Worm (Caenorhabditis elegans) whole organism, L4 larva: ENCODE measurements around the gene K11H12.8.

Source experiments
- F10B5.3 ChIP-seq: sonication (generic microtip); optimal IDR thresholded peaks from 2 replicates; lab custom pipeline; 2016; ENCODE audit warnings: mild to moderate bottlenecking, missing genetic modification characterization, missing compliant biosample characterization
- Y5F2A.4 ChIP-seq: fragments of 200-800 bp; sonication (Bioruptor generic); optimal IDR thresholded peaks from 2 replicates; lab custom pipeline; 2018; ENCODE audit warnings: mild to moderate bottlenecking, missing genetic modification characterization, missing compliant biosample characterization
- aha-1 ChIP-seq: fragments of 150-350 bp; peaks from one replicate; lab custom pipeline; 2014; ENCODE audit warnings: missing biosample characterization, missing genetic modification characterization
- ama-1 ChIP-seq: fragments of 150-350 bp; optimal IDR thresholded peaks from 2 replicates; lab custom pipeline; 2014; ENCODE audit warnings: inconsistent platforms, mixed read lengths
- ceh-82 ChIP-seq: sonication (generic microtip); optimal IDR thresholded peaks from 2 replicates; lab custom pipeline; 2017; ENCODE audit warnings: missing biosample characterization, missing genetic modification characterization
- lin-29 ChIP-seq: fragments of 200-800 bp; sonication (Bioruptor generic); IDR thresholded peaks from 2 replicates; pipeline ENCODE4 v1.3.6; 2022; ENCODE audit warnings: missing genetic modification reagents, missing genetic modification characterization, missing compliant biosample characterization
- mep-1 ChIP-seq: fragments of 150-350 bp; sonication (generic microtip); optimal IDR thresholded peaks from 3 replicates; lab custom pipeline; 2014; ENCODE audit warnings: missing biosample characterization, missing genetic modification characterization
- nhr-48 ChIP-seq: sonication (generic microtip); optimal IDR thresholded peaks from 2 replicates; lab custom pipeline; 2016; ENCODE audit warnings: mild to moderate bottlenecking, missing genetic modification characterization, missing compliant biosample characterization

ce11 chrIV:698304-698703 lies 43.1 kb downstream of the K11H12.8 start, which contains the start of gene Y55F3C.17:
- TF ChIP-seq ceh-82 (tag; lab: Kevin White, UChicago) = no peak
- TF ChIP-seq ama-1 (lab: Kevin White, UChicago) = no peak
- no peak for TF ChIP-seq mep-1 (tag; lab: Kevin White, UChicago)
- TF ChIP-seq lin-29 (GFP tag; lab: Robert Waterston, UW) = no peak
- no peak for TF ChIP-seq Y5F2A.4 (GFP tag; lab: Kevin White, UChicago)
- TF ChIP-seq aha-1 = peak; percentile 5
- TF ChIP-seq F10B5.3 = no peak
- no peak for TF ChIP-seq nhr-48
